Fruit fly (Drosophila melanogaster) Kc167 (cell line): ENCODE results near the gene Slob.

ENCODE experiments used
- Myc ChIP-seq: fragments of >200 bp; optimal IDR thresholded peaks from 2 replicates; lab custom pipeline; 2017; ENCODE audit warnings: missing external identifiers
- Sin3A ChIP-seq: fragments of >200 bp; optimal IDR thresholded peaks from 2 replicates; lab custom pipeline; 2018; ENCODE audit warnings: missing external identifiers
- h ChIP-seq: fragments of >200 bp; optimal IDR thresholded peaks from 3 replicates; lab custom pipeline; 2018; ENCODE audit warnings: missing external identifiers
- insv ChIP-seq: fragments of >200 bp; optimal IDR thresholded peaks from 3 replicates; lab custom pipeline; 2018; ENCODE audit warnings: missing external identifiers
- psq ChIP-seq: fragments of >200 bp; optimal IDR thresholded peaks from 2 replicates; lab custom pipeline; 2017; ENCODE audit warnings: missing external identifiers
- ttk ChIP-seq: sonication (Bioruptor generic); optimal IDR thresholded peaks from 2 replicates; lab custom pipeline; 2017; ENCODE audit warnings: missing external identifiers

DNA sequence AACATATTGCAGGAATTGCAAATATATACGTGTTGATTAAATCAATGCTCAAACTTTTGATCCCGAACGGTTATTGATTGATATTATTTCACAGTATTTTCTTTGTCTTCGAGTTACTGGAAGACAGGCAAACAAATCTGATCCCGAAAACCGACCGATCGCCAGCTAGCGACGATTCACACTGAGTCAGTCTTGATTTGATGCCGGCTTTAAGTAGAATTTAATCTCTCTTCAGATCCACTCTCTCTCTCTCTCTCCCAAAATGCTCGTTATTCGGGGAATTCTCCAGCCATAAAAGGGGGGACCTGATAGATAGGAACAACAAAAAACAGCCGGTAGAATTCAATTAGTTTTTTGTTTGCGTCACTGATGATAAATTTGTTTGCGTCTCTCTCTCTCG lies 26.5 kb upstream of the Slob start, which contains the start of gene Tep2:
- TF ChIP-seq h (no peak), Myc (no peak), insv (no peak), psq (no peak), ttk (lab: Kevin White, UChicago) (no peak), Sin3A (lab: Kevin White, UChicago) (no peak)
